Fruit fly (Drosophila melanogaster) whole organism, embryonic: ENCODE data around the gene CG31157.

Source experiments
- Bgb ChIP-seq: fragments of 200-800 bp; sonication (Bioruptor generic); IDR thresholded peaks from 2 replicates; pipeline ENCODE4 v1.3.6; 2022; ENCODE audit warnings: missing biosample characterization, missing genetic modification characterization; ENCODE audit not compliant: partially characterized antibody
- CG10147 ChIP-seq: fragments of 200-800 bp; sonication (Bioruptor generic); optimal IDR thresholded peaks from 2 replicates; lab custom pipeline; 2019; ENCODE audit warnings: missing biosample characterization, mild to moderate bottlenecking, missing genetic modification characterization, moderate library complexity
- CG10366 ChIP-seq: fragments of 200-800 bp; sonication (Bioruptor generic); IDR thresholded peaks from 2 replicates; pipeline ENCODE4 v1.3.6; 2022; ENCODE audit warnings: missing biosample characterization, missing genetic modification characterization
- CG10959 ChIP-seq: fragments of 200-800 bp; sonication (Bioruptor generic); IDR thresholded peaks from 2 replicates; pipeline ENCODE4 v1.3.6; 2022; ENCODE audit warnings: missing biosample characterization, missing genetic modification characterization
- CG12942 ChIP-seq: fragments of 200-800 bp; sonication (Bioruptor generic); optimal IDR thresholded peaks from 3 replicates; lab custom pipeline; 2016; ENCODE audit warnings: missing biosample characterization, missing genetic modification characterization
- CG14965 ChIP-seq: fragments of 200-800 bp; sonication (Bioruptor generic); optimal IDR thresholded peaks from 2 replicates; lab custom pipeline; 2016; ENCODE audit warnings: missing biosample characterization, missing genetic modification characterization, borderline replicate concordance
- CG15601 ChIP-seq: fragments of 200-800 bp; sonication (Bioruptor generic); optimal IDR thresholded peaks from 3 replicates; lab custom pipeline; 2019; ENCODE audit warnings: missing biosample characterization, mild to moderate bottlenecking, missing genetic modification characterization, moderate library complexity
- CG17829 ChIP-seq: fragments of 200-800 bp; optimal IDR thresholded peaks from 2 replicates; lab custom pipeline; 2019; ENCODE audit warnings: missing biosample characterization, mild to moderate bottlenecking, missing genetic modification characterization, moderate library complexity
- CG18011 ChIP-seq: fragments of 200-800 bp; sonication (Bioruptor generic); optimal IDR thresholded peaks from 2 replicates; lab custom pipeline; 2017; ENCODE audit warnings: missing biosample characterization, missing genetic modification characterization, mild to moderate bottlenecking, moderate library complexity, missing genotype
- CG30020 ChIP-seq: fragments of 200-800 bp; optimal IDR thresholded peaks from 2 replicates; lab custom pipeline; 2019; ENCODE audit warnings: missing biosample characterization, mild to moderate bottlenecking, missing genetic modification characterization, moderate library complexity
- CG33213 ChIP-seq: fragments of 200-800 bp; sonication (Bioruptor generic); optimal IDR thresholded peaks from 3 replicates; lab custom pipeline; 2016; ENCODE audit warnings: missing biosample characterization, missing genetic modification characterization
- CG3847 ChIP-seq: fragments of 200-800 bp; sonication (Bioruptor generic); IDR thresholded peaks from 2 replicates; pipeline ENCODE4 v1.3.6; 2022; ENCODE audit warnings: missing biosample characterization, missing genetic modification characterization
- CG4617 ChIP-seq: fragments of 200-800 bp; sonication (Bioruptor generic); optimal IDR thresholded peaks from 3 replicates; lab custom pipeline; 2016; ENCODE audit warnings: missing biosample characterization, missing genetic modification characterization, borderline replicate concordance
- CG4730 ChIP-seq: fragments of 200-800 bp; sonication (Bioruptor generic); IDR thresholded peaks from 2 replicates; pipeline ENCODE4 v1.3.6; 2022; ENCODE audit warnings: missing biosample characterization, missing genetic modification characterization
- CG6254 ChIP-seq: fragments of 200-800 bp; sonication (Bioruptor generic); optimal IDR thresholded peaks from 3 replicates; lab custom pipeline; 2017; ENCODE audit warnings: mild to moderate bottlenecking, missing biosample characterization, missing genetic modification reagents, missing genetic modification characterization
- CG7357 ChIP-seq: fragments of 200-800 bp; sonication (Bioruptor generic); IDR thresholded peaks from 3 replicates; pipeline ENCODE4 v1.3.6; 2022; ENCODE audit warnings: missing biosample characterization, missing genetic modification characterization
- CG7745 ChIP-seq: fragments of 200-800 bp; sonication (Bioruptor generic); optimal IDR thresholded peaks from 2 replicates; lab custom pipeline; 2018; ENCODE audit warnings: missing biosample characterization, mild to moderate bottlenecking, missing genetic modification characterization, moderate library complexity
- CG7786 ChIP-seq: fragments of 200-800 bp; sonication (Bioruptor generic); optimal IDR thresholded peaks from 2 replicates; lab custom pipeline; 2016; ENCODE audit warnings: missing biosample characterization, missing genetic modification characterization
- CG8388 ChIP-seq: fragments of 200-800 bp; sonication (Bioruptor generic); optimal IDR thresholded peaks from 2 replicates; lab custom pipeline; 2019; ENCODE audit warnings: missing biosample characterization, mild to moderate bottlenecking, missing genetic modification characterization, moderate library complexity
- CG8478 ChIP-seq: fragments of >200 bp; optimal IDR thresholded peaks from 2 replicates; lab custom pipeline; 2018
- Camta ChIP-seq: fragments of 200-800 bp; sonication (Bioruptor generic); optimal IDR thresholded peaks from 2 replicates; lab custom pipeline; 2016; ENCODE audit warnings: missing biosample characterization, missing genetic modification characterization
- Dip2 ChIP-seq: fragments of 200-800 bp; sonication (Bioruptor generic); IDR thresholded peaks from 2 replicates; pipeline ENCODE4 v1.3.6; 2022; ENCODE audit warnings: missing biosample characterization, missing genetic modification characterization
- Dll ChIP-seq: fragments of 200-800 bp; sonication (Bioruptor generic); IDR thresholded peaks from 4 replicates; pipeline ENCODE4 v1.3.6; 2022; ENCODE audit warnings: missing biosample characterization, missing genetic modification characterization; ENCODE audit not compliant: partially characterized antibody
- Ets65A ChIP-seq: fragments of 200-800 bp; sonication (Bioruptor generic); peaks from one replicate; lab custom pipeline; 2016; ENCODE audit warnings: missing biosample characterization, missing genetic modification characterization
- Ets97D ChIP-seq: fragments of 200-800 bp; sonication (Bioruptor generic); optimal IDR thresholded peaks from 3 replicates; lab custom pipeline; 2016; ENCODE audit warnings: missing biosample characterization, missing genetic modification characterization
- H2.0 ChIP-seq: fragments of 200-800 bp; sonication (Bioruptor generic); IDR thresholded peaks from 2 replicates; pipeline ENCODE4 v1.3.6; 2022; ENCODE audit warnings: missing biosample characterization, missing genetic modification characterization
- Hand ChIP-seq: fragments of 200-800 bp; sonication (Bioruptor generic); optimal IDR thresholded peaks from 2 replicates; lab custom pipeline; 2017; ENCODE audit warnings: mild to moderate bottlenecking, missing biosample characterization, missing genetic modification reagents, missing genetic modification characterization
- Hsf ChIP-seq: fragments of 200-800 bp; sonication (Bioruptor generic); optimal IDR thresholded peaks from 3 replicates; lab custom pipeline; 2016; ENCODE audit warnings: missing biosample characterization, missing genetic modification characterization
- Kr ChIP-seq: fragments of 200-800 bp; sonication (Bioruptor generic); optimal IDR thresholded peaks from 2 replicates; lab custom pipeline; 2017; ENCODE audit warnings: missing biosample characterization, mild to moderate bottlenecking, missing genetic modification characterization
- MBD-R2 ChIP-seq: fragments of 200-800 bp; sonication (Bioruptor generic); IDR thresholded peaks from 2 replicates; pipeline ENCODE4 v1.3.6; 2022; ENCODE audit warnings: missing biosample characterization, missing genetic modification characterization
- MESR4 ChIP-seq: fragments of 200-800 bp; sonication (Bioruptor generic); optimal IDR thresholded peaks from 2 replicates; lab custom pipeline; 2018; ENCODE audit warnings: missing biosample characterization, mild to moderate bottlenecking, missing genetic modification characterization, moderate library complexity
- Nf-YA ChIP-seq: fragments of 200-800 bp; sonication (Bioruptor generic); IDR thresholded peaks from 2 replicates; pipeline ENCODE4 v1.3.6; 2022; ENCODE audit warnings: missing biosample characterization, missing genetic modification characterization
- Opbp ChIP-seq: fragments of 200-800 bp; sonication (Bioruptor generic); IDR thresholded peaks from 3 replicates; pipeline ENCODE4 v1.3.6; 2022; ENCODE audit warnings: missing biosample characterization, missing genetic modification characterization; ENCODE audit not compliant: partially characterized antibody
- PHDP ChIP-seq: fragments of 200-800 bp; sonication (Bioruptor generic); optimal IDR thresholded peaks from 3 replicates; lab custom pipeline; 2018; ENCODE audit warnings: missing biosample characterization, mild to moderate bottlenecking, missing genetic modification characterization, moderate library complexity
- bigmax ChIP-seq: fragments of 200-800 bp; sonication (Bioruptor generic); optimal IDR thresholded peaks from 2 replicates; lab custom pipeline; 2018; ENCODE audit warnings: missing biosample characterization, mild to moderate bottlenecking, missing genetic modification characterization
- cg ChIP-seq: fragments of 200-800 bp; sonication (Bioruptor generic); optimal IDR thresholded peaks from 3 replicates; lab custom pipeline; 2019; ENCODE audit warnings: missing biosample characterization, mild to moderate bottlenecking, missing genetic modification characterization, moderate library complexity
- corto ChIP-seq: fragments of 200-800 bp; sonication (Bioruptor generic); optimal IDR thresholded peaks from 2 replicates; lab custom pipeline; 2016; ENCODE audit warnings: missing biosample characterization, mild to moderate bottlenecking, missing genetic modification characterization, moderate library complexity
- disco-r ChIP-seq: fragments of 200-800 bp; sonication (Bioruptor generic); optimal IDR thresholded peaks from 2 replicates; lab custom pipeline; 2016; ENCODE audit warnings: missing biosample characterization, missing genetic modification characterization
- dmrt11E ChIP-seq: fragments of 200-800 bp; sonication (Bioruptor generic); optimal IDR thresholded peaks from 3 replicates; lab custom pipeline; 2018; ENCODE audit warnings: missing biosample characterization, mild to moderate bottlenecking, missing genetic modification characterization, moderate library complexity
- lilli ChIP-seq: fragments of 200-800 bp; sonication (Bioruptor generic); optimal IDR thresholded peaks from 3 replicates; lab custom pipeline; 2016; ENCODE audit warnings: missing biosample characterization, missing genetic modification characterization
- mam ChIP-seq: fragments of 200-800 bp; sonication (Bioruptor generic); optimal IDR thresholded peaks from 3 replicates; lab custom pipeline; 2016; ENCODE audit warnings: missing biosample characterization, missing genetic modification characterization
- nerfin-1 ChIP-seq: fragments of 200-800 bp; sonication (Bioruptor generic); optimal IDR thresholded peaks from 3 replicates; lab custom pipeline; 2019; ENCODE audit warnings: missing biosample characterization, mild to moderate bottlenecking, missing genetic modification characterization, moderate library complexity
- run ChIP-seq: fragments of 200-800 bp; sonication (Bioruptor generic); optimal IDR thresholded peaks from 3 replicates; lab custom pipeline; 2018; ENCODE audit warnings: missing biosample characterization, mild to moderate bottlenecking, missing genetic modification characterization
- scrt ChIP-seq: fragments of 200-800 bp; sonication (Bioruptor generic); optimal IDR thresholded peaks from 2 replicates; lab custom pipeline; 2018; ENCODE audit warnings: missing biosample characterization, mild to moderate bottlenecking, missing genetic modification characterization, moderate library complexity
- sens ChIP-seq: fragments of 200-800 bp; sonication (Bioruptor generic); peaks from one replicate; lab custom pipeline; 2016; ENCODE audit warnings: missing biosample characterization, missing genetic modification characterization
- zen ChIP-seq: fragments of 200-800 bp; sonication (Bioruptor generic); optimal IDR thresholded peaks from 3 replicates; lab custom pipeline; 2018; ENCODE audit warnings: missing biosample characterization, mild to moderate bottlenecking, missing genetic modification characterization, moderate library complexity

The CG31157 gene

dm6 chr3R:13047431-13047830 is at the start of gene CG31157:
Gene CG31157 (plus strand): TSS chr3R:13047731.
- no peak for TF ChIP-seq CG3847 (GFP tag; lab: Robert Waterston, UW)
- no peak for TF ChIP-seq CG7357 (GFP tag; lab: Robert Waterston, UW)
- no peak for TF ChIP-seq MBD-R2 (GFP tag; lab: Robert Waterston, UW)
- TF ChIP-seq Hsf (GFP tag; lab: Kevin White, UChicago), result no peak
- TF ChIP-seq CG17829 (tag; lab: Kevin White, UChicago), result no peak
- TF ChIP-seq H2.0 (GFP tag; lab: Robert Waterston, UW), result no peak
- TF ChIP-seq CG18011 (GFP tag; lab: Kevin White, UChicago), result no peak
- no peak for TF ChIP-seq CG7786 (GFP tag; lab: Kevin White, UChicago)
- no peak for TF ChIP-seq lilli (GFP tag; lab: Kevin White, UChicago)
- no peak for TF ChIP-seq cg (GFP tag; lab: Kevin White, UChicago)
- no peak for TF ChIP-seq zen (tag; lab: Kevin White, UChicago)
- no peak for TF ChIP-seq CG10147 (GFP tag; lab: Kevin White, UChicago)
- TF ChIP-seq CG6254, result no peak
- no peak for TF ChIP-seq Kr (GFP tag; lab: Kevin White, UChicago)
- TF ChIP-seq scrt (GFP tag; lab: Kevin White, UChicago), result no peak
- no peak for TF ChIP-seq Hand (GFP tag; lab: Kevin White, UChicago)
- no peak for TF ChIP-seq Ets97D (GFP tag; lab: Kevin White, UChicago)

dm6 chr3R:12998234-12998591 is 49.3 kb upstream of the CG31157 start:
- TF ChIP-seq Ets65A (GFP tag; lab: Kevin White, UChicago) (peak; percentile 22), Opbp (GFP tag; lab: Robert Waterston, UW) (0 out of 3 replicates have a peak, but pooled peaks have one; percentile 1), cg (GFP tag; lab: Kevin White, UChicago) (peak; percentile 92), CG4617 (peak; percentile 18), sens (GFP tag; lab: Kevin White, UChicago) (no peak), CG7745 (tag; lab: Kevin White, UChicago) (no peak), MESR4 (peak; percentile 4), CG8388 (GFP tag; lab: Kevin White, UChicago) (peak; percentile 97), CG8478 (lab: Kevin White, UChicago) (peak; percentile 40)
- TF ChIP-seq, all 482 proteins: peak for 7

dm6 chr3R:13009595-13009994 is 37.9 kb upstream of the CG31157 start, which contains the start of gene CG11656:
Gene CG11656 (plus strand): TSS chr3R:13009895.
- TF ChIP-seq PHDP (tag; lab: Kevin White, UChicago), result no peak
- TF ChIP-seq CG8478 (lab: Kevin White, UChicago), result no peak
- TF ChIP-seq CG4730 (GFP tag; lab: Robert Waterston, UW), result no peak
- TF ChIP-seq mam, result no peak
- TF ChIP-seq CG15601 (tag; lab: Kevin White, UChicago), result no peak
- TF ChIP-seq disco-r, result no peak

dm6 chr3R:13010905-13011620 is 36.5 kb upstream of the CG31157 start, which contains the start of gene CG8031:
Gene CG8031 (minus strand): TSS chr3R:13011310.
- no peak for TF ChIP-seq nerfin-1
- TF ChIP-seq CG12942 (GFP tag; lab: Kevin White, UChicago), result no peak
- TF ChIP-seq CG10366 (GFP tag; lab: Robert Waterston, UW), result no peak
- no peak for TF ChIP-seq CG33213 (GFP tag; lab: Kevin White, UChicago)
- no peak for TF ChIP-seq CG10959
- TF ChIP-seq Bgb (GFP tag; lab: Robert Waterston, UW), result 0 out of 2 replicates have a peak, but pooled peaks have one; percentile 17
- TF ChIP-seq CG14965 (GFP tag; lab: Kevin White, UChicago), result no peak
- no peak for TF ChIP-seq corto (GFP tag; lab: Kevin White, UChicago)
- TF ChIP-seq bigmax (GFP tag; lab: Kevin White, UChicago), result no peak
- 0 out of 4 replicates have a peak, but pooled peaks have one; percentile 17 for TF ChIP-seq Dll
- TF ChIP-seq Dip2 (GFP tag; lab: Robert Waterston, UW), result no peak
- TF ChIP-seq Camta (GFP tag; lab: Kevin White, UChicago), result no peak
- TF ChIP-seq CG30020, result peak; percentile 27
- no peak for TF ChIP-seq Nf-YA (GFP tag; lab: Robert Waterston, UW)
- no peak for TF ChIP-seq run (tag; lab: Kevin White, UChicago)
- no peak for TF ChIP-seq H2.0 (GFP tag; lab: Robert Waterston, UW)
- TF ChIP-seq dmrt11E (tag; lab: Kevin White, UChicago), result no peak
